Worm (Caenorhabditis elegans) whole organism, L2 larva: ENCODE measurements around the gene cnc-9.

Experiments
- C34F6.9 ChIP-seq: fragments of 150-350 bp; optimal IDR thresholded peaks from 2 replicates; lab custom pipeline; 2014; ENCODE audit warnings: missing biosample characterization, missing genetic modification characterization
- F13H6.1 ChIP-seq: sonication (generic microtip); optimal IDR thresholded peaks from 2 replicates; lab custom pipeline; 2016; ENCODE audit warnings: missing genetic modification characterization, missing compliant biosample characterization
- Y55F3AM.14 ChIP-seq: fragments of 200-800 bp; sonication (Bioruptor generic); optimal IDR thresholded peaks from 2 replicates; lab custom pipeline; 2018; ENCODE audit warnings: mild to moderate bottlenecking, missing genetic modification characterization, missing compliant biosample characterization
- ZK546.5 ChIP-seq: sonication (generic microtip); optimal IDR thresholded peaks from 2 replicates; lab custom pipeline; 2017; ENCODE audit warnings: missing biosample characterization, missing genetic modification characterization
- alr-1 ChIP-seq: fragments of 150-350 bp; optimal IDR thresholded peaks from 2 replicates; lab custom pipeline; 2014; ENCODE audit warnings: missing biosample characterization, missing genetic modification characterization
- aly-2 ChIP-seq: fragments of 150-350 bp; optimal IDR thresholded peaks from 2 replicates; lab custom pipeline; 2014; ENCODE audit warnings: missing biosample characterization, missing genetic modification characterization
- ama-1 ChIP-seq: fragments of 150-350 bp; optimal IDR thresholded peaks from 2 replicates; lab custom pipeline; 2018; ENCODE audit warnings: inconsistent platforms
- blmp-1 ChIP-seq: sonication (generic microtip); optimal IDR thresholded peaks from 2 replicates; lab custom pipeline; 2017; ENCODE audit warnings: missing genetic modification characterization, mild to moderate bottlenecking, missing compliant biosample characterization, antibody characterized with exemption, moderate library complexity; ENCODE audit not compliant: insufficient read depth
- ceh-16 ChIP-seq: fragments of 150-350 bp; optimal IDR thresholded peaks from 2 replicates; lab custom pipeline; 2014; ENCODE audit warnings: missing biosample characterization, missing genetic modification characterization
- ceh-82 ChIP-seq: fragments of 150-350 bp; optimal IDR thresholded peaks from 2 replicates; lab custom pipeline; 2014; ENCODE audit warnings: missing biosample characterization, missing genetic modification characterization
- crh-2 ChIP-seq: sonication (generic microtip); optimal IDR thresholded peaks from 2 replicates; lab custom pipeline; 2017; ENCODE audit warnings: missing biosample characterization, missing genetic modification characterization
- dmd-4 ChIP-seq: sonication (generic microtip); optimal IDR thresholded peaks from 2 replicates; lab custom pipeline; 2017; ENCODE audit warnings: missing biosample characterization, missing genetic modification characterization
- egl-27 ChIP-seq: sonication (generic microtip); optimal IDR thresholded peaks from 3 replicates; lab custom pipeline; 2017; ENCODE audit warnings: missing biosample characterization, missing genetic modification reagents, missing genetic modification characterization
- elt-1 ChIP-seq: fragments of 150-350 bp; optimal IDR thresholded peaks from 2 replicates; lab custom pipeline; 2014; ENCODE audit warnings: missing biosample characterization, missing genetic modification characterization
- elt-3 ChIP-seq: sonication (generic microtip); optimal IDR thresholded peaks from 2 replicates; lab custom pipeline; 2017; ENCODE audit warnings: missing biosample characterization, missing genetic modification characterization
- fos-1 ChIP-seq: fragments of 150-350 bp; optimal IDR thresholded peaks from 2 replicates; lab custom pipeline; 2014; ENCODE audit warnings: missing biosample characterization, missing genetic modification characterization
- gmeb-1 ChIP-seq: fragments of 150-350 bp; optimal IDR thresholded peaks from 2 replicates; lab custom pipeline; 2014; ENCODE audit warnings: missing biosample characterization, missing genetic modification characterization
- lin-11 ChIP-seq: fragments of 150-350 bp; sonication (generic microtip); optimal IDR thresholded peaks from 2 replicates; lab custom pipeline; 2014; ENCODE audit warnings: missing biosample characterization, missing genetic modification characterization, inconsistent platforms, mixed read lengths
- lin-13 ChIP-seq: fragments of 150-350 bp; optimal IDR thresholded peaks from 2 replicates; lab custom pipeline; 2014; ENCODE audit warnings: missing biosample characterization, missing genetic modification reagents, missing genetic modification characterization
- lin-39 ChIP-seq: fragments of 150-350 bp; optimal IDR thresholded peaks from 2 replicates; lab custom pipeline; 2014; ENCODE audit warnings: missing biosample characterization, missing genetic modification reagents, missing genetic modification characterization
- lsy-2 ChIP-seq, 2 experiments: fragments of 150-350 bp in 1 of 2; sonication (generic microtip) in 1 of 2; optimal IDR thresholded peaks; 2 replicates each; lab custom pipeline; 2014 to 2017; ENCODE audit warnings: missing biosample characterization in 2 of 2, missing genetic modification characterization in 2 of 2
- mab-5 ChIP-seq: fragments of 150-350 bp; optimal IDR thresholded peaks from 2 replicates; lab custom pipeline; 2014; ENCODE audit warnings: missing biosample characterization, missing genetic modification characterization
- mbf-1 ChIP-seq: sonication (generic microtip); optimal IDR thresholded peaks from 2 replicates; lab custom pipeline; 2017; ENCODE audit warnings: missing biosample characterization, missing genetic modification characterization
- mdl-1 ChIP-seq, 2 experiments: fragments of 150-350 bp in 1 of 2; sonication (generic microtip) in 1 of 2; optimal IDR thresholded peaks; 2 replicates each; lab custom pipeline; 2017; ENCODE audit warnings: missing biosample characterization in 2 of 2, missing genetic modification characterization in 2 of 2
- nhr-10 ChIP-seq: sonication (generic microtip); optimal IDR thresholded peaks from 2 replicates; lab custom pipeline; 2017; ENCODE audit warnings: missing biosample characterization, missing genetic modification characterization
- nhr-12 ChIP-seq: fragments of 150-350 bp; optimal IDR thresholded peaks from 2 replicates; lab custom pipeline; 2014; ENCODE audit warnings: missing biosample characterization, missing genetic modification characterization
- nhr-129 ChIP-seq: fragments of 150-350 bp; optimal IDR thresholded peaks from 2 replicates; lab custom pipeline; 2014; ENCODE audit warnings: missing biosample characterization, missing genetic modification characterization
- nhr-21 ChIP-seq: fragments of 150-350 bp; optimal IDR thresholded peaks from 2 replicates; lab custom pipeline; 2014; ENCODE audit warnings: missing biosample characterization, missing genetic modification characterization
- nhr-23 ChIP-seq: fragments of 150-350 bp; optimal IDR thresholded peaks from 2 replicates; lab custom pipeline; 2014; ENCODE audit warnings: missing biosample characterization, missing genetic modification reagents, missing genetic modification characterization
- nhr-237 ChIP-seq: fragments of 150-350 bp; optimal IDR thresholded peaks from 2 replicates; lab custom pipeline; 2014; ENCODE audit warnings: missing biosample characterization, missing genetic modification characterization
- nhr-25 ChIP-seq: fragments of 150-350 bp; sonication (generic microtip); optimal IDR thresholded peaks from 3 replicates; lab custom pipeline; 2014; ENCODE audit warnings: missing biosample characterization, missing genetic modification characterization
- nhr-6 ChIP-seq: fragments of 150-350 bp; optimal IDR thresholded peaks from 2 replicates; lab custom pipeline; 2014; ENCODE audit warnings: missing biosample characterization, missing genetic modification characterization
- nhr-77 ChIP-seq: fragments of 150-350 bp; optimal IDR thresholded peaks from 2 replicates; lab custom pipeline; 2014; ENCODE audit warnings: missing biosample characterization, missing genetic modification characterization
- peb-1 ChIP-seq: fragments of 150-350 bp; optimal IDR thresholded peaks from 2 replicates; lab custom pipeline; 2014; ENCODE audit warnings: missing biosample characterization, missing genetic modification characterization
- sem-4 ChIP-seq: fragments of 150-350 bp; optimal IDR thresholded peaks from 2 replicates; lab custom pipeline; 2014; ENCODE audit warnings: missing biosample characterization, missing genetic modification reagents, missing genetic modification characterization
- skn-1 ChIP-seq: sonication (generic microtip); optimal IDR thresholded peaks from 2 replicates; lab custom pipeline; 2017; ENCODE audit warnings: missing biosample characterization, missing genetic modification characterization
- sma-3 ChIP-seq: sonication (generic microtip); optimal IDR thresholded peaks from 2 replicates; lab custom pipeline; 2016; ENCODE audit warnings: missing genetic modification reagents, missing genetic modification characterization, missing compliant biosample characterization
- sma-9 ChIP-seq, 2 experiments: fragments of 150-350 bp in 1 of 2; sonication (generic microtip) in 1 of 2; optimal IDR thresholded peaks; 2 replicates each; lab custom pipeline; 2014 to 2016; ENCODE audit warnings: missing genetic modification characterization in 2 of 2, mild to moderate bottlenecking in 1 of 2, missing biosample characterization in 1 of 2, missing compliant biosample characterization in 1 of 2, missing genetic modification reagents in 1 of 2, moderate library complexity in 1 of 2
- unc-39 ChIP-seq: fragments of 150-350 bp; optimal IDR thresholded peaks from 2 replicates; lab custom pipeline; 2014; ENCODE audit warnings: missing biosample characterization, missing genetic modification characterization
- unc-55 ChIP-seq: fragments of 150-350 bp; sonication (generic microtip); optimal IDR thresholded peaks from 3 replicates; lab custom pipeline; 2014; ENCODE audit warnings: missing biosample characterization, missing genetic modification reagents, missing genetic modification characterization
- unc-62 ChIP-seq: fragments of 150-350 bp; optimal IDR thresholded peaks from 2 replicates; lab custom pipeline; 2014; ENCODE audit warnings: missing biosample characterization, missing genetic modification reagents, missing genetic modification characterization
- zag-1 ChIP-seq: fragments of 150-350 bp; optimal IDR thresholded peaks from 2 replicates; lab custom pipeline; 2014; ENCODE audit warnings: missing biosample characterization, missing genetic modification characterization
- ztf-1 ChIP-seq: fragments of 200-800 bp; sonication (Bioruptor generic); conservative IDR thresholded peaks from 2 replicates; pipeline ENCODE4 v1.3.6; 2022; ENCODE audit warnings: missing genetic modification characterization, missing compliant biosample characterization
- ztf-11 ChIP-seq: sonication (generic microtip); optimal IDR thresholded peaks from 2 replicates; lab custom pipeline; 2017; ENCODE audit warnings: missing biosample characterization, missing genetic modification characterization

The cnc-9 gene

ce11 chrV:7436911-7437310 lies 36.9 kb upstream of the cnc-9 start (continued):
- no peak for TF ChIP-seq zag-1 (tag; lab: Kevin White, UChicago)
- peak; percentile 59 for TF ChIP-seq nhr-129 (tag; lab: Kevin White, UChicago)
- TF ChIP-seq mdl-1 (tag; optimal IDR thresholded peaks at IDR 0.05; lab: Kevin White, UChicago) = no peak
- peak; percentile 94 for TF ChIP-seq nhr-21
- TF ChIP-seq egl-27 (tag; lab: Kevin White, UChicago) = no peak
- no peak for TF ChIP-seq nhr-12 (tag; lab: Kevin White, UChicago)
- peak; percentile 72 for TF ChIP-seq sma-3 (GFP tag; lab: Kevin White, UChicago)
- no peak for TF ChIP-seq ztf-11 (tag; lab: Kevin White, UChicago)
- no peak for TF ChIP-seq mab-5 (tag; lab: Kevin White, UChicago)
- TF ChIP-seq nhr-25 (tag; lab: Kevin White, UChicago) = peak; percentile 81
- no peak for TF ChIP-seq ztf-1
- no peak for TF ChIP-seq elt-3 (tag; lab: Kevin White, UChicago)
- TF ChIP-seq nhr-6 (tag; lab: Kevin White, UChicago) = no peak

- TF ChIP-seq nhr-10 (tag; lab: Kevin White, UChicago) (no peak), ceh-16 (no peak), nhr-129 (tag; lab: Kevin White, UChicago) (no peak), nhr-77 (no peak), ZK546.5 (no peak), fos-1 (tag; lab: Kevin White, UChicago) (no peak), nhr-25 (tag; lab: Kevin White, UChicago) (no peak), lin-11 (no peak), sma-3 (GFP tag; lab: Kevin White, UChicago) (no peak), mdl-1 (tag; optimal IDR thresholded peaks at IDR 0.05; lab: Kevin White, UChicago) (no peak), lsy-2 (tag; optimal IDR thresholded peaks at IDR 0.05; lab: Kevin White, UChicago) (no peak), nhr-237 (tag; lab: Kevin White, UChicago) (no peak), ztf-11 (tag; lab: Kevin White, UChicago) (no peak), gmeb-1 (tag; lab: Kevin White, UChicago) (no peak), skn-1 (no peak), ceh-82 (no peak)
Observed at ce11 chrV:7436509-7436908, 36.5 kb upstream of the cnc-9 start.

ce11 chrV:7435376-7436204 lies 35.6 kb upstream of the cnc-9 start, which contains the start of the genes ddo-2 and F25E5.8:
Gene ddo-2, minus strand, starts transcription at chrV:7435705.
Gene F25E5.8, plus strand, starts transcription at chrV:7435930.
- no peak for TF ChIP-seq sma-9 (GFP tag; optimal IDR thresholded peaks at IDR 0.05; lab: Kevin White, UChicago)
- no peak for TF ChIP-seq sma-9 (tag; optimal IDR thresholded peaks at IDR 0.05; lab: Kevin White, UChicago)
- TF ChIP-seq unc-62 (GFP tag; lab: Kevin White, UChicago) = no peak
- peak; percentile 38 for TF ChIP-seq blmp-1 (tag; lab: Kevin White, UChicago)
- no peak for TF ChIP-seq Y55F3AM.14 (GFP tag; lab: Kevin White, UChicago)
- no peak for TF ChIP-seq crh-2
- TF ChIP-seq elt-1 (tag; lab: Kevin White, UChicago) = no peak
- TF ChIP-seq dmd-4 (tag; lab: Kevin White, UChicago) = no peak
- no peak for TF ChIP-seq zag-1 (tag; lab: Kevin White, UChicago)
- TF ChIP-seq lsy-2 (tag; optimal IDR thresholded peaks at IDR 0.05; lab: Kevin White, UChicago) = no peak
- peak; percentile 20 for TF ChIP-seq sma-3 (GFP tag; lab: Kevin White, UChicago)
- TF ChIP-seq unc-39 (tag; lab: Kevin White, UChicago) = no peak
- TF ChIP-seq egl-27 (tag; lab: Kevin White, UChicago) = no peak
- no peak for TF ChIP-seq nhr-10 (tag; lab: Kevin White, UChicago)
- TF ChIP-seq ZK546.5 = no peak
- TF ChIP-seq skn-1 = no peak
- TF ChIP-seq peb-1 (tag; lab: Kevin White, UChicago) = no peak
- TF ChIP-seq elt-3 (tag; lab: Kevin White, UChicago) = no peak
- TF ChIP-seq nhr-21 = peak; percentile 30
- TF ChIP-seq lin-11 = no peak
- no peak for TF ChIP-seq unc-55 (GFP tag; lab: Kevin White, UChicago)
- TF ChIP-seq nhr-77 = no peak
- no peak for TF ChIP-seq nhr-6 (tag; lab: Kevin White, UChicago)
- no peak for TF ChIP-seq ztf-1
- no peak for TF ChIP-seq nhr-237 (tag; lab: Kevin White, UChicago)
- TF ChIP-seq ceh-82 = no peak
- TF ChIP-seq nhr-12 (tag; lab: Kevin White, UChicago) = no peak
- no peak for TF ChIP-seq aly-2 (tag; lab: Kevin White, UChicago)
- no peak for TF ChIP-seq nhr-23 (tag; lab: Kevin White, UChicago)
- TF ChIP-seq ztf-11 (tag; lab: Kevin White, UChicago) = no peak
- TF ChIP-seq lin-13 (GFP tag; lab: Kevin White, UChicago) = no peak
- no peak for TF ChIP-seq mbf-1 (tag; lab: Kevin White, UChicago)
- TF ChIP-seq nhr-25 (tag; lab: Kevin White, UChicago) = peak; percentile 59
- TF ChIP-seq gmeb-1 (tag; lab: Kevin White, UChicago) = no peak
- no peak for TF ChIP-seq mdl-1 (tag; optimal IDR thresholded peaks at IDR 0.05; lab: Kevin White, UChicago)
- TF ChIP-seq ceh-16 = no peak
- TF ChIP-seq alr-1 = no peak
- TF ChIP-seq sem-4 (tag; lab: Kevin White, UChicago) = peak; percentile 1
- peak; percentile 87 for TF ChIP-seq ama-1 (lab: Kevin White, UChicago)
- no peak for TF ChIP-seq lin-39
- no peak for TF ChIP-seq nhr-129 (tag; lab: Kevin White, UChicago)
- no peak for TF ChIP-seq C34F6.9
- no peak for TF ChIP-seq F13H6.1 (tag; lab: Kevin White, UChicago)
- no peak for TF ChIP-seq fos-1 (tag; lab: Kevin White, UChicago)
